Worm (Caenorhabditis elegans) whole organism, L1 larva: ENCODE measurements around the gene fust-1.
A peak's percentile ranks its signal among the peaks of the same experiment; 100 is the strongest.

Source experiments
- C04F5.9 ChIP-seq: sonication (generic microtip); optimal IDR thresholded peaks from 2 replicates; lab custom pipeline; 2016; ENCODE audit warnings: missing genetic modification characterization, missing compliant biosample characterization
- C16A3.4 ChIP-seq: fragments of 150-350 bp; optimal IDR thresholded peaks from 2 replicates; lab custom pipeline; 2014; ENCODE audit warnings: missing biosample characterization, missing genetic modification characterization
- C34B4.2 ChIP-seq: sonication (generic microtip); optimal IDR thresholded peaks from 2 replicates; lab custom pipeline; 2017; ENCODE audit warnings: mild to moderate bottlenecking, missing genetic modification characterization, missing compliant biosample characterization
- F16B12.6 ChIP-seq: fragments of 150-350 bp; optimal IDR thresholded peaks from 2 replicates; lab custom pipeline; 2014; ENCODE audit warnings: missing biosample characterization, missing genetic modification characterization
- Y116A8C.19 ChIP-seq: sonication (generic microtip); optimal IDR thresholded peaks from 2 replicates; lab custom pipeline; 2016; ENCODE audit warnings: missing compliant biosample characterization, missing genetic modification characterization, borderline replicate concordance
- aha-1 ChIP-seq: fragments of 150-350 bp; optimal IDR thresholded peaks from 2 replicates; lab custom pipeline; 2014; ENCODE audit warnings: missing biosample characterization, missing genetic modification characterization
- alr-1 ChIP-seq: fragments of 200-800 bp; sonication (Bioruptor generic); optimal IDR thresholded peaks from 2 replicates; lab custom pipeline; 2018; ENCODE audit warnings: borderline replicate concordance, mild to moderate bottlenecking, missing genetic modification characterization, missing compliant biosample characterization
- aly-2 ChIP-seq: fragments of 150-350 bp; optimal IDR thresholded peaks from 2 replicates; lab custom pipeline; 2014; ENCODE audit warnings: missing biosample characterization, missing genetic modification characterization
- blmp-1 ChIP-seq: fragments of 150-350 bp; optimal IDR thresholded peaks from 2 replicates; lab custom pipeline; 2014; ENCODE audit warnings: missing biosample characterization, missing genetic modification characterization
- ceh-82 ChIP-seq, 3 experiments: fragments of 150-350 bp in 1 of 3; sonication (generic microtip) in 2 of 3; optimal IDR thresholded peaks; 2 replicates each; lab custom pipeline; 2014 to 2017; ENCODE audit warnings: missing biosample characterization in 3 of 3, missing genetic modification characterization in 3 of 3
- ceh-88 ChIP-seq: fragments of 200-800 bp; sonication (Bioruptor generic); IDR thresholded peaks from 2 replicates; pipeline ENCODE4 v1.3.6; 2022; ENCODE audit warnings: missing genetic modification characterization, missing compliant biosample characterization
- ceh-90 ChIP-seq: sonication (generic microtip); optimal IDR thresholded peaks from 2 replicates; lab custom pipeline; 2016; ENCODE audit warnings: missing genetic modification characterization, missing compliant biosample characterization
- ces-1 ChIP-seq: fragments of 150-350 bp; optimal IDR thresholded peaks from 2 replicates; lab custom pipeline; 2014; ENCODE audit warnings: missing biosample characterization, missing genetic modification reagents, missing genetic modification characterization
- dpl-1 ChIP-seq, 3 experiments: fragments of 150-350 bp in 2 of 3; sonication (generic microtip) in 1 of 3; optimal IDR thresholded peaks; 2 replicates each; lab custom pipeline; 2014 to 2017; ENCODE audit warnings: missing biosample characterization in 3 of 3, missing genetic modification characterization in 3 of 3, missing genetic modification reagents in 3 of 3
- efl-1 ChIP-seq, 4 experiments: fragments of 150-350 bp; optimal IDR thresholded peaks in 3 of 4; peaks in 1 of 4; 1 replicate in 1 of 4; 2 replicates in 3 of 4; lab custom pipeline; 2014; ENCODE audit warnings: missing biosample characterization in 2 of 4, missing genetic modification characterization in 2 of 4, missing genetic modification reagents in 2 of 4
- egl-13 ChIP-seq: sonication (generic microtip); optimal IDR thresholded peaks from 2 replicates; lab custom pipeline; 2016; ENCODE audit warnings: missing genotype, missing genetic modification reagents, missing genetic modification characterization, missing compliant biosample characterization
- egl-27 ChIP-seq, 2 experiments: fragments of 150-350 bp in 1 of 2; sonication (generic microtip); optimal IDR thresholded peaks; 3 replicates each; lab custom pipeline; 2017 to 2018; ENCODE audit warnings: missing biosample characterization in 2 of 2, missing genetic modification characterization in 2 of 2, missing genetic modification reagents in 2 of 2
- elt-2 ChIP-seq: sonication (generic microtip); optimal IDR thresholded peaks from 2 replicates; lab custom pipeline; 2016; ENCODE audit warnings: missing genetic modification characterization, mild to moderate bottlenecking, inconsistent platforms, missing compliant biosample characterization, missing genetic modification reagents
- elt-3 ChIP-seq, 6 experiments: fragments of 150-350 bp in 1 of 6; sonication (generic microtip); optimal IDR thresholded peaks; 2 replicates each; lab custom pipeline; 2017 to 2018; ENCODE audit warnings: missing biosample characterization in 6 of 6, missing genetic modification characterization in 6 of 6, inconsistent platforms in 1 of 6
- fkh-10 ChIP-seq: sonication (generic microtip); optimal IDR thresholded peaks from 2 replicates; lab custom pipeline; 2017; ENCODE audit warnings: missing biosample characterization, missing genetic modification reagents, missing genetic modification characterization
- fkh-4 ChIP-seq: sonication (generic microtip); optimal IDR thresholded peaks from 2 replicates; lab custom pipeline; 2016; ENCODE audit warnings: missing compliant biosample characterization, missing genetic modification characterization, borderline replicate concordance
- fos-1 ChIP-seq: fragments of 150-350 bp; optimal IDR thresholded peaks from 2 replicates; lab custom pipeline; 2014; ENCODE audit warnings: missing biosample characterization, missing genetic modification characterization
- grh-1 ChIP-seq: fragments of 200-800 bp; sonication (Bioruptor generic); IDR thresholded peaks from 2 replicates; pipeline ENCODE4 v1.3.6; 2022; ENCODE audit warnings: missing genetic modification reagents, missing genetic modification characterization, missing compliant biosample characterization
- hpl-2 ChIP-seq: fragments of 150-350 bp; optimal IDR thresholded peaks from 2 replicates; lab custom pipeline; 2014; ENCODE audit warnings: missing biosample characterization, missing genetic modification reagents, missing genetic modification characterization
- isw-1 ChIP-seq: fragments of 200-800 bp; sonication (Bioruptor generic); IDR thresholded peaks from 2 replicates; pipeline ENCODE4 v1.3.6; 2022; ENCODE audit warnings: missing genetic modification characterization, missing compliant biosample characterization
- lin-13 ChIP-seq: fragments of 150-350 bp; optimal IDR thresholded peaks from 2 replicates; lab custom pipeline; 2014; ENCODE audit warnings: missing biosample characterization, missing genetic modification reagents, missing genetic modification characterization
- lin-14 ChIP-seq: fragments of 200-800 bp; sonication (Bioruptor generic); optimal IDR thresholded peaks from 2 replicates; lab custom pipeline; 2018; ENCODE audit warnings: mild to moderate bottlenecking, missing genetic modification characterization, moderate library complexity, missing compliant biosample characterization
- lin-15B ChIP-seq: fragments of 150-350 bp; sonication (generic microtip); optimal IDR thresholded peaks from 3 replicates; lab custom pipeline; 2014; ENCODE audit warnings: missing biosample characterization, missing genetic modification characterization
- lir-3 ChIP-seq: sonication (generic microtip); optimal IDR thresholded peaks from 2 replicates; lab custom pipeline; 2016; ENCODE audit warnings: mild to moderate bottlenecking, missing genetic modification characterization, moderate library complexity, missing compliant biosample characterization; ENCODE audit not compliant: poor library complexity
- lsy-2 ChIP-seq, 2 experiments: fragments of 150-350 bp; optimal IDR thresholded peaks; 2 replicates each; lab custom pipeline; 2014; ENCODE audit warnings: missing biosample characterization in 2 of 2, missing genetic modification characterization in 2 of 2
- mef-2 ChIP-seq: fragments of 150-350 bp; optimal IDR thresholded peaks from 2 replicates; lab custom pipeline; 2014; ENCODE audit warnings: missing biosample characterization, missing genetic modification characterization
- mep-1 ChIP-seq: fragments of 150-350 bp; optimal IDR thresholded peaks from 2 replicates; lab custom pipeline; 2014; ENCODE audit warnings: missing biosample characterization, missing genetic modification characterization
- nhr-11 ChIP-seq: fragments of 150-350 bp; optimal IDR thresholded peaks from 2 replicates; lab custom pipeline; 2014; ENCODE audit warnings: missing biosample characterization, missing genetic modification characterization
- nhr-19 ChIP-seq: fragments of 200-800 bp; sonication (Bioruptor generic); conservative IDR thresholded peaks from 2 replicates; pipeline ENCODE4 v1.3.6; 2022; ENCODE audit warnings: missing genetic modification characterization, missing compliant biosample characterization
- nhr-28 ChIP-seq: fragments of 150-350 bp; optimal IDR thresholded peaks from 2 replicates; lab custom pipeline; 2014; ENCODE audit warnings: missing biosample characterization, missing genetic modification characterization
- nhr-47 ChIP-seq: sonication (generic microtip); optimal IDR thresholded peaks from 2 replicates; lab custom pipeline; 2016; ENCODE audit warnings: mild to moderate bottlenecking, missing genetic modification characterization, moderate library complexity, missing compliant biosample characterization
- nhr-85 ChIP-seq: sonication (generic microtip); peaks from one replicate; lab custom pipeline; 2016; ENCODE audit warnings: missing genetic modification characterization, inconsistent platforms, missing compliant biosample characterization
- pag-3 ChIP-seq: sonication (generic microtip); optimal IDR thresholded peaks from 2 replicates; lab custom pipeline; 2017; ENCODE audit warnings: missing genetic modification characterization, mild to moderate bottlenecking, missing compliant biosample characterization, antibody characterized with exemption, borderline replicate concordance; ENCODE audit not compliant: insufficient read depth
- rnt-1 ChIP-seq: sonication (generic microtip); optimal IDR thresholded peaks from 2 replicates; lab custom pipeline; 2016; ENCODE audit warnings: mild to moderate bottlenecking, missing genetic modification characterization, moderate library complexity, missing compliant biosample characterization
- snpc-4 ChIP-seq: fragments of 150-350 bp; optimal IDR thresholded peaks from 2 replicates; lab custom pipeline; 2014; ENCODE audit warnings: missing biosample characterization, missing genetic modification characterization
- snu-23 ChIP-seq: sonication (generic microtip); optimal IDR thresholded peaks from 2 replicates; lab custom pipeline; 2016; ENCODE audit warnings: missing genetic modification characterization, missing compliant biosample characterization
- sox-4 ChIP-seq: sonication (generic microtip); optimal IDR thresholded peaks from 2 replicates; lab custom pipeline; 2016; ENCODE audit warnings: missing genetic modification characterization, missing compliant biosample characterization
- swsn-7 ChIP-seq: sonication (generic microtip); optimal IDR thresholded peaks from 2 replicates; lab custom pipeline; 2016; ENCODE audit warnings: missing genetic modification characterization, missing compliant biosample characterization
- tlp-1 ChIP-seq: fragments of 150-350 bp; optimal IDR thresholded peaks from 2 replicates; lab custom pipeline; 2014; ENCODE audit warnings: missing biosample characterization, missing genetic modification characterization
- unc-130 ChIP-seq: fragments of 150-350 bp; optimal IDR thresholded peaks from 2 replicates; lab custom pipeline; 2017; ENCODE audit warnings: missing biosample characterization, missing genetic modification characterization, inconsistent platforms
- unc-30 ChIP-seq: sonication (generic microtip); optimal IDR thresholded peaks from 2 replicates; lab custom pipeline; 2017; ENCODE audit warnings: missing biosample characterization, missing genetic modification characterization
- unc-62 ChIP-seq: fragments of 150-350 bp; optimal IDR thresholded peaks from 2 replicates; lab custom pipeline; 2014; ENCODE audit warnings: missing biosample characterization, missing genetic modification reagents, missing genetic modification characterization
- unc-86 ChIP-seq: sonication (generic microtip); optimal IDR thresholded peaks from 2 replicates; lab custom pipeline; 2016; ENCODE audit warnings: missing genetic modification characterization, missing compliant biosample characterization
- unc-98 ChIP-seq: fragments of 200-800 bp; sonication (Bioruptor generic); IDR thresholded peaks from 2 replicates; pipeline ENCODE4 v1.3.6; 2022; ENCODE audit warnings: missing genetic modification characterization, missing compliant biosample characterization
- zip-4 ChIP-seq: fragments of 200-800 bp; sonication (Bioruptor generic); optimal IDR thresholded peaks from 2 replicates; lab custom pipeline; 2018; ENCODE audit warnings: mild to moderate bottlenecking, missing genetic modification characterization, moderate library complexity, missing compliant biosample characterization
- ztf-11 ChIP-seq, 2 experiments: sonication (generic microtip); optimal IDR thresholded peaks; 2 replicates each; lab custom pipeline; 2016 to 2017; ENCODE audit warnings: missing genetic modification characterization in 2 of 2, missing biosample characterization in 1 of 2, missing compliant biosample characterization in 1 of 2

The fust-1 gene

ce11 chrII:7122661-7123418, 29.5 kb upstream of the fust-1 start, which contains the start of gene F10E7.11:
Gene F10E7.11, minus strand, starts transcription at chrII:7122892.
- no peak for TF ChIP-seq ceh-90 (tag; lab: Kevin White, UChicago)
- no peak for TF ChIP-seq elt-3 (tag; optimal IDR thresholded peaks at IDR 0.05; lab: Kevin White, UChicago)
- no peak for TF ChIP-seq mef-2
- peak; percentile 14 to 41 for TF ChIP-seq lsy-2 (tag; optimal IDR thresholded peaks at IDR 0.05; lab: Kevin White, UChicago)
- no peak for TF ChIP-seq lin-13
- TF ChIP-seq alr-1 (tag; lab: Kevin White, UChicago) = no peak
- TF ChIP-seq nhr-11 (tag; lab: Kevin White, UChicago) = no peak
- TF ChIP-seq C16A3.4 = no peak
- TF ChIP-seq nhr-85 (tag; lab: Kevin White, UChicago) = peak; percentile 40
- peak; percentile 55 for TF ChIP-seq nhr-47
- TF ChIP-seq C04F5.9 = no peak
- TF ChIP-seq unc-98 = no peak
- TF ChIP-seq aly-2 (tag; lab: Kevin White, UChicago) = no peak
- no peak for TF ChIP-seq ztf-11 (tag; optimal IDR thresholded peaks at IDR 0.05; lab: Kevin White, UChicago)
- no peak for TF ChIP-seq C34B4.2 (tag; lab: Kevin White, UChicago)
- peak; percentile 11 for TF ChIP-seq lin-15B (tag; lab: Kevin White, UChicago)
- no peak for TF ChIP-seq mep-1 (tag; lab: Kevin White, UChicago)
- no peak for TF ChIP-seq fos-1
- peak; percentile 16 for TF ChIP-seq swsn-7
- no peak for TF ChIP-seq rnt-1 (tag; lab: Kevin White, UChicago)
- peak; percentile 38 for TF ChIP-seq egl-13 (tag; lab: Kevin White, UChicago)
- TF ChIP-seq isw-1 = no peak
- TF ChIP-seq unc-130 (tag; lab: Kevin White, UChicago) = no peak
- no peak for TF ChIP-seq aha-1 (tag; lab: Kevin White, UChicago)
- peak in 1 of 3 experiments; percentile 11 for TF ChIP-seq ceh-82 (tag; optimal IDR thresholded peaks at IDR 0.05; lab: Kevin White, UChicago)
- no peak for TF ChIP-seq ceh-88 (GFP tag; lab: Robert Waterston, UW)
- no peak for TF ChIP-seq ces-1 (GFP tag; lab: Kevin White, UChicago)
- TF ChIP-seq unc-86 (tag; lab: Kevin White, UChicago) = peak; percentile 37
- no peak for TF ChIP-seq hpl-2
- TF ChIP-seq efl-1 (optimal IDR thresholded peaks at IDR 0.05; lab: Kevin White, UChicago) = peak in 1 of 2 experiments; percentile 6
- peak in 1 of 2 experiments; percentile 82 for TF ChIP-seq efl-1 (GFP tag; optimal IDR thresholded peaks at IDR 0.05 in 1 of 2; lab: Kevin White, UChicago)
- no peak for TF ChIP-seq egl-27 (tag; optimal IDR thresholded peaks at IDR 0.05; lab: Kevin White, UChicago)
- no peak for TF ChIP-seq lin-14
- no peak for TF ChIP-seq F16B12.6 (tag; lab: Kevin White, UChicago)
- TF ChIP-seq dpl-1 (GFP tag; optimal IDR thresholded peaks at IDR 0.05; lab: Kevin White, UChicago) = peak in 1 of 3 experiments; percentile 15
- no peak for TF ChIP-seq Y116A8C.19 (tag; lab: Kevin White, UChicago)
- TF ChIP-seq zip-4 (GFP tag; lab: Kevin White, UChicago) = no peak
- TF ChIP-seq unc-62 = no peak
- peak; percentile 24; the same call in 1 of the 2 replicates for TF ChIP-seq nhr-19 (GFP tag; lab: Robert Waterston, UW)
- no peak for TF ChIP-seq tlp-1 (tag; lab: Kevin White, UChicago)
- no peak for TF ChIP-seq sox-4 (tag; lab: Kevin White, UChicago)
- TF ChIP-seq fkh-10 (GFP tag; lab: Kevin White, UChicago) = no peak
- no peak for TF ChIP-seq nhr-28
- no peak for TF ChIP-seq grh-1 (GFP tag; lab: Robert Waterston, UW)
- TF ChIP-seq blmp-1 = no peak
- TF ChIP-seq fkh-4 (tag; lab: Kevin White, UChicago) = no peak
- TF ChIP-seq snpc-4 (tag; lab: Kevin White, UChicago) = no peak
- TF ChIP-seq pag-3 (tag; lab: Kevin White, UChicago) = no peak
- no peak for TF ChIP-seq unc-30 (tag; lab: Kevin White, UChicago)
- TF ChIP-seq snu-23 (GFP tag; lab: Kevin White, UChicago) = no peak
- TF ChIP-seq elt-2 = no peak
- TF ChIP-seq lir-3 (tag; lab: Kevin White, UChicago) = no peak
